Fruit fly (Drosophila melanogaster) whole organism: ENCODE data around the gene pall.

ENCODE experiments used
- CG8478 ChIP-seq: fragments of >200 bp; optimal IDR thresholded peaks from 2 replicates; lab custom pipeline; 2018; ENCODE audit warnings: inconsistent platforms
- Dll ChIP-seq: fragments of >200 bp; optimal IDR thresholded peaks from 2 replicates; lab custom pipeline; 2017
- EcR ChIP-seq, 2 experiments: fragments of >200 bp; optimal IDR thresholded peaks; 2 replicates each; lab custom pipeline; 2017; ENCODE audit warnings: missing biosample characterization in 2 of 2, missing genetic modification characterization in 2 of 2, missing genetic modification reagents in 2 of 2
- pan ChIP-seq: fragments of >200 bp; optimal IDR thresholded peaks from 2 replicates; lab custom pipeline; 2017
- psq ChIP-seq: fragments of >200 bp; optimal IDR thresholded peaks from 2 replicates; lab custom pipeline; 2017
- usp ChIP-seq: fragments of >200 bp; optimal IDR thresholded peaks from 2 replicates; lab custom pipeline; 2017; ENCODE audit warnings: missing biosample characterization, missing genetic modification characterization, mixed read lengths

Gene pall

DNA sequence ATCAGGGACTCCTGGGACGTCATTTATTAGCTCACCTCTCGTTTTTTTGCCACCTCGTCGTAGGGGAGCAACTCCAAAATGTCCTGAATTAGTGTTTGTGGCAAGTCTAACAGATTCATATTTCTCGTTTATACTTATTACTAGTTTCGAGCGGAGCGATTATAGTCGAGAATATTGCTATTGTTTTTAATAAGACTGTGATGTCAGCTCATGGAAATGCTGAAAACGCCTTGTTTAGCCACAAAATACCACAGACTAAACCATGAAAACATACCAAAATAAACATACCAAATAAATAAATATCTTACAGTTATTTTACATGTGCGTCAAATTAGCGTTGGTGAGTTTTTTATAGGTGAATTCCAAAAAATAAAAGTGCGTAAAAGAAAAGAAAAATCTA lies at the start of gene pall:
Gene pall, minus strand, starts transcription at position 205 of the 400 bp plus-strand sequence.
- TF ChIP-seq pan (lab: Kevin White, UChicago) (no peak), Dll (lab: Kevin White, UChicago) (no peak), CG8478 (no peak), psq (no peak), EcR (GFP tag; optimal IDR thresholded peaks at IDR 0.05; lab: Kevin White, UChicago) (no peak), usp (no peak)

DNA sequence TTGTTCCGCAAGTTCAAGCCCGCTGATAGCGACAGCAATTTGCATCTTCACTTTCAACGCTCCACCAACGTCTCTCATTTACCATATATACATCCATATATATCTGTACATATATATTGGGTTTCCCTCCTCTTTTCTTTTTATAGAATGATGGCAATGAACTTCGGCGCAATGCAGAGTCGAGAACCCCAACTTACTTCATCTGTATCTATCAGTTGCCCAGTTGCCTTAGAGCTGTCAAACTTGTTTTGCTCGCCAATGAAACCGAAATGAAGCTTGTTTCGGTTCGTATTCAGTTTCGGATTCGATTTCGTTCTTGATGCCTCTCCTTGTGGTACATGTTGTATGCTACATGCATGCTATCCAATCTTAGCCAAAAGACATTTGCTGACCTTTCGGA lies 41.2 kb upstream of the pall start, which contains the start of gene Or67a:
Gene Or67a, plus strand, starts transcription at position 233 of the 400 bp plus-strand sequence.
- TF ChIP-seq EcR (GFP tag; optimal IDR thresholded peaks at IDR 0.05; lab: Kevin White, UChicago) (peak in 1 of 2 experiments; percentile 87), CG8478 (no peak), pan (lab: Kevin White, UChicago) (no peak), Dll (lab: Kevin White, UChicago) (no peak)

DNA sequence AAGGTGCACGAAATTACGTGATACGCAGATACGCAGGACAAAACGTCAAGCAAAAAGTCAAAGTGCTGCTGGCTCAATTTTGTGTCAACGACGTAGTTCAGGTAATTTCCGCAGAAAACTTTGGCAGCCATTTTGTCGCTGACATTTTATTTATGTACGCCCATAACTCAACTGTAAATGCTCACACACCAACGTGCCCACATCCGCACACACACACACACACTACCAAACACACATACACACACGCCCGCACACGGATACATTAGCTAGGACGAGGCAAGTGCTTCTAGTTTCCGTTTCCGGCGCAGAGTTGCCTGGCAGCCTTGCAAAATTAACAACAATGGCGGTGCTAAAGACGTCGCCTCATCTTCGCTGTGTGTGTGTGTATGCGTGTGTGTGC lies 37.9 kb upstream of the pall start, which contains the start of gene CG33700:
Gene CG33700, minus strand, starts transcription at position 101 of the 400 bp plus-strand sequence.
- TF ChIP-seq pan (lab: Kevin White, UChicago) (no peak), Dll (lab: Kevin White, UChicago) (no peak), EcR (GFP tag; optimal IDR thresholded peaks at IDR 0.05; lab: Kevin White, UChicago) (no peak), psq (no peak)

DNA sequence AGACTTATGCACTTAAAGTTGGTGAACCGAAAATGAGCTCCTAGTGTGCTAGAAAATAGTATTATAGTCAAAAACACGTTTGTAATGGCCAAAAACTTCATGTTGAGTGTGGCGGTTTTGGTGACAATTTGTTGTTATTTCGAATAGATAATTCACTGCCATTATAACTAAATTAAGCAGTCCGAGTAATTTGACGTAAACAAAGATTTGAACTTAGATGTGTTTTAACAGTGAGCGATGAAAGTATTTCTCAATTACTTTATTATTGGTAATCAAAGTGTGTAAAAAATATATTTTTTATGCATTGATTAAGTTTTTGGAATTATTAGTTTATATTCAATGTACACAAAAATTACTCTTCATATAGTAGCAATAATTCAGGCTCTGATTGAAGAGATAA lies 25.7 kb upstream of the pall start, which contains the start of gene CG33702:
Gene CG33702, minus strand, starts transcription at position 101 of the 400 bp plus-strand sequence.
- TF ChIP-seq pan (lab: Kevin White, UChicago) (no peak), EcR (GFP tag; optimal IDR thresholded peaks at IDR 0.05; lab: Kevin White, UChicago) (no peak), Dll (lab: Kevin White, UChicago) (no peak), usp (no peak), psq (no peak), CG8478 (no peak)

DNA sequence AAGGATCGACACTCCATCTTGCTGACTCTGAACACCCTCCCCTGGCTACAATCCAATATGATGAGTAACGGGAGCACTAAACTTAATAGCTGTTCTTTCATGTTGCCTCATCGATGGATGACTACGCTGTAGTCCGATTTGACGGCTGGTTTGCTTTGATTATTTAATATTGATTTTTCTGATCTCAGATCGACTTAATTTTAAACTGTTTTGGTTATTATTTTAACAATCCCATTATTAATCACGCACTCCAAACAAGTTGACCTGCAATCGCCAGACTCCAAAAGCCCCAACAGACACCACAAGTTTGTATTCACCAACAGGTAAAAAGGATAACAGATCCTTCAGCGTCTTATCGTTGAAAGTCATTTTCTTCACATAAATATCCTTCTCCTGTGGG lies 25.0 kb upstream of the pall start, which contains the start of gene CG33703:
Gene CG33703, minus strand, starts transcription at position 101 of the 400 bp plus-strand sequence.
- TF ChIP-seq Dll (lab: Kevin White, UChicago) (no peak), CG8478 (no peak), EcR (GFP tag; optimal IDR thresholded peaks at IDR 0.05; lab: Kevin White, UChicago) (no peak), pan (lab: Kevin White, UChicago) (no peak), psq (no peak), usp (no peak)

- TF ChIP-seq pan (lab: Kevin White, UChicago): no peak
- TF ChIP-seq CG8478: no peak
- no peak for TF ChIP-seq usp
- TF ChIP-seq EcR (GFP tag; optimal IDR thresholded peaks at IDR 0.05; lab: Kevin White, UChicago): no peak
- TF ChIP-seq Dll (lab: Kevin White, UChicago): no peak
- no peak for TF ChIP-seq psq
Observed at dm6 chr3L:9511287-9512256, 24.0 kb upstream of the pall start, which contains the start of gene RpS9. Gene RpS9 (minus strand): TSS chr3L:9511531.

DNA sequence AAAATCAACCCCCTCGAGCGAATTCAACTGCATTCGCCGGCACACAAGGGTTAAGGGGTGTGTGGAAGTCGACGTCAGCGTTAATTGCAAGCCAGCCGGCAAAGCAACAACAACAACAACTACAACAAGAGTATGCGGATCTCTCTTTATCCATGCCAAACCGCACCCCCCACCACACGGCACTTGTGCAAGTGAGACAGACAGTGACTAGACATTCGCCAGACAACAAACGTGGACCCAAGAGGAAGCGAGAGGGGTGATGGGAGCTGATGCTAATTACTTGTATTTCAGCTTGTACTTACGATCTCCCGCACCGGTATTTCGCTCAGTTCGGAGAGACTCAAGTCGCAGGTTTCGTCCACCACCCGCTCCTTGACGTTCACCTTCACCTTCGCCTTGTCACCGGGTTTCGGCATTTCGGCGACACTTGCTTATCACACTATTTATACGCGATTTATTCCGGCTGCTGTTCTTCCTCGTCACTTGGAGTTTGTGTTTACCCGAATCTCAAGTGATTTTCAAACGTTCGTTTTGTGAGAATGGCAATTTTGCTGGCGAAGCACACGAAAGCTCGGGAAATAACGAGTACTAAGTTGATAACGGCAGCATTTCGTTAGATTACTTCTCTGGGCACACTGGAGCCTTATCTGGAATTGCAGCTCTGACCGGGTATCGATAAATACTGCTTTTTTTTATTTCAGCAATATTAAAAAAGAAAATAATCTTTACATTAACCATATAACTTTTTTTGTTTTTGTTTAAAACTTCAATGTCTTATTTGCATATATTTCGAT lies 21.6 kb upstream of the pall start, which contains the start of gene CG3408:
Gene CG3408, minus strand, starts transcription at position 547 of the 794 bp plus-strand sequence.
- no peak for TF ChIP-seq psq
- no peak for TF ChIP-seq usp
- peak; percentile 37 for TF ChIP-seq CG8478
- no peak for TF ChIP-seq pan (lab: Kevin White, UChicago)
- TF ChIP-seq EcR (GFP tag; optimal IDR thresholded peaks at IDR 0.05; lab: Kevin White, UChicago): no peak
- TF ChIP-seq Dll (lab: Kevin White, UChicago): no peak

DNA sequence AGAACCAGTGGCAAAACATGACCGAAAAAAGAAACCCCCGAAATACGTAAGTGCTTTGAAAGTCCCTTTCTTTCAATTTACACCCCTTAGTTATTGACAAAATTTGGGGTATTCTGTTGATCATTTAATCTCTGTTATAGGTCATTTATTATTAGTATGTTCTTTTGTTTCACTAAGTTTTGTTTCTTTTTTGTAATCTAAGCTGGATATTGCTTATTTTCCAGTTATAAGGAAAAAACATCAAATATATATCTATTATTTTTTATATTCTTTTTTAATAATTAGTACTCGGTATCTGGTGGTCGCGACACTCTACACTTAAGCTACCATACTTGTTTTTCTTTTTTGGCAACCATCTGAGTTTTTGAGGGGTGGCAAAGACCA lies 21.1 kb upstream of the pall start:
- TF ChIP-seq pan (lab: Kevin White, UChicago) (peak; percentile 75), EcR (GFP tag; optimal IDR thresholded peaks at IDR 0.05; lab: Kevin White, UChicago) (no peak)

DNA sequence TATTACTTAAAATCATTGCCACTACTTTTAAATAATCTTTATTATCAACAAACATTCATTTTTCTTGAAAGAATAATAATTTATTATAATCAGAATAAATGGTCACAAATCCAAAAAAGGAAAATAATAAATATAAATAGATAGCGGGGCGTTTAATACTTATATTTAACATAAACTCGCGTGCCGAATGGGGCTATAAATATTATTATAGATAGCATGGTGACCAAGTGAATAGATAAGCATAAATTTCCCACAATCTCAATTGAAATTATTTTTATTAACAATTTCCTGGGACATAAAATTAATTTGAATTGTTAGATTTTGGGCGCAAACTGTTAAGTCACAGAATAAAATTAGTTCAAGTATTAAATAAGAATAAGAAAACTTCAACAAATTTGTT lies 18.8 kb upstream of the pall start:
- TF ChIP-seq Dll (lab: Kevin White, UChicago) (no peak), CG8478 (no peak)

DNA sequence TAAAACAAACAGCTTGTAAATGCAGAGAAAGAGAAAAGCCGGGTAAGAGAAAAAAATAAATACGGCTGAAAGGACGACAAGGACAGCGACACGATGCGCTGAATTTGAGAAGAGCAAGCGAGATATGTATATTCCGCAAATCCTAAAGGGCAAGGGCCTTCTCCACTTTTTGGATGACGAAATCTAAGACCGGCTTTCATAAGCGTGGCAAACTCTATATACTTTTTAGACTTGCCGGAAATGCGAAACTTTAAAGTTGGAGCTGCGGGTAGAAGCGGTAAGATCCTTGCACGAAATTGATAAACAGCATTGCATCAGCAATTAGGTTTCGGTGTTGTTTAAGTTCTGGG lies 18.1 kb upstream of the pall start:
- no peak for TF ChIP-seq pan (lab: Kevin White, UChicago)
- TF ChIP-seq EcR (GFP tag; optimal IDR thresholded peaks at IDR 0.05; lab: Kevin White, UChicago): peak; percentile 49 to 61

DNA sequence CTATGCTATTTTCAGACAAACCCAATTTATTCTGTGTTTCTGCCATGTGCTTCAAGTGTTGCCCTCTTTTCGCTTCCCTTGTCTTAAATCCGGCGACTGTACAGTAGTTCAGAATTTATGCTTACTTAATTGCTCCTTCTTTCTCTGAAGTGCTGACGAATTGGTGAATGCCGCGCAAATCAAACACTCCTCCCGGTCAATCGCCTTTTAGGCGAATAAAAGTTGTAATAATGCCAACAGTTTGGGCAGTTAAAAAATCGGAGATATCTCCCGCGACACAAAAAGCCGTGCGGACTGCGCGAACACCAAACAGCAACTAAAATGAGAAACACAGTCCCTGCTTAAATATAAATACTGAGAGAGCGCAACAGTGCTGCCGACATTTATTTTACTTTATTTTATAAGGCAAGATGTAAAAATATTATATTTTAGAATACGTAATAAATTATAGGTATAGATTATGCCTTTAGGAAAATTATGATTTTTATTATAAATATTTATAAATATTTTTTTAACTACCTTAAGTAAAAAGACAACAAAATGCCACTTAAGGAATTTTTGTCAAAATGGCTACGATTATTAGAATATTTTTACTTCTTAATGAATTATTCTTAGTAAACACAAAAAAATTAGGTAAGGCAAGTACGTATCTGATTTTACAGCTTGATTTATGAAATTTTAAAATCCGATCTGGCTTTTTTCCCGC lies 17.6 kb upstream of the pall start, which contains the start of gene path:
Gene path, minus strand, starts transcription at position 322 of the 706 bp plus-strand sequence.
- TF ChIP-seq psq (no peak), Dll (lab: Kevin White, UChicago) (no peak)

DNA sequence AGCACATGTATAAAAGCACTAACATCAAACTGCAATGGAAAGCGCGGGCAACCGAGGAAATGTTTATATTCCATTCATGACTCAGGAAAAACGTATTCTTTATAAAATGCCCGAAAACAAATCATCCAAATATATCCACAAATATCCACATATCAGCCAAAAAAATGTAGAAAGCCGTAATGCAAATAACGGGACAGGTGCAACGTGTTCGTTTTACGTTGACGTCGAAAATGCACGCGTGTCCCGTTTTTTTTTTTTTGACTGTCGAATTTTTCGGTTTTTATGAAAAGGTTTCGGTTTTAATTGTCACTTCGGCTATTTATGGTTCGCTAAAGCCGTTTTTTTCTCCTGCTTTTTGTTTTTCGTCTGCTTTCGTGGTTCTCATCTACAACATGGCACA lies 16.9 kb upstream of the pall start:
- TF ChIP-seq pan (lab: Kevin White, UChicago) (no peak), CG8478 (no peak), psq (no peak), EcR (GFP tag; optimal IDR thresholded peaks at IDR 0.05; lab: Kevin White, UChicago) (no peak), usp (no peak), Dll (lab: Kevin White, UChicago) (no peak)
